Worm (Caenorhabditis elegans): ENCODE results near the gene F59E12.8.

DNA sequence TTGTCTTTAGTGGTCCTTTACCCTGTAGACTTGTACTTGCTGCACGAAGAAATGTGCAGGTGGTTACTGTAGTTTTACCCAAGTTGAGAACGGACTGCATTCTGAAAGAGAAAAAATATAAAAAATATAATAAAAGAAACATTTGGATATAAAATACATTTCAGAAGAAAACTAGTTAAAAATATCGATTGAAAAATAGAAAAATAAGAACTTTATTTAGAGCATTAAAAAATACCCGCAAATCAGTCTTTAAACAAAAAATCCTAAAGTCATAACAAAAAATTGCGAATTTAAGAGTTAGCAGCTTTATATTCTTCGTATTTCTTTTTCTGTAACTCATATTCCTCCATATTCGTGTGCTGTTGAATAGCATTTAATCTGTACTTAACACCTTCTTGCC lies 32.1 kb upstream of the F59E12.8 start, which contains the start of gene C25H3.7:
- TF ChIP-seq rec-8 (tag; optimal IDR thresholded peaks at IDR 0.05) (no peak), ama-1 (optimal IDR thresholded peaks at IDR 0.05) (no peak), ama-1 (GFP tag; optimal IDR thresholded peaks at IDR 0.05) (no peak), K12H6.12 (tag; optimal IDR thresholded peaks at IDR 0.05) (no peak), mxl-1 (tag; optimal IDR thresholded peaks at IDR 0.05) (no peak), lag-1 (GFP tag; IDR thresholded peaks at IDR 0.05) (no peak), madf-8 (GFP tag; conservative IDR thresholded peaks at IDR 0.05) (no peak)
